Fruit fly (Drosophila melanogaster) whole organism, embryonic: ENCODE data around the gene Mst98Cb.
A peak's percentile ranks its signal among the peaks of the same experiment; 100 is the strongest.

ENCODE experiments used
- CG10462 ChIP-seq: fragments of 200-800 bp; sonication (Bioruptor generic); optimal IDR thresholded peaks from 2 replicates; lab custom pipeline; 2016; ENCODE audit warnings: missing biosample characterization, missing genetic modification characterization
- CG10979 ChIP-seq: fragments of 200-800 bp; sonication (Bioruptor generic); optimal IDR thresholded peaks from 2 replicates; lab custom pipeline; 2018; ENCODE audit warnings: missing biosample characterization, mild to moderate bottlenecking, missing genetic modification characterization, moderate library complexity
- CG11456 ChIP-seq: fragments of 200-800 bp; sonication (Bioruptor generic); IDR thresholded peaks from 3 replicates; pipeline ENCODE4 v1.3.6; 2022; ENCODE audit warnings: missing biosample characterization, missing genetic modification characterization
- CG12104 ChIP-seq: fragments of 200-800 bp; sonication (Bioruptor generic); optimal IDR thresholded peaks from 3 replicates; lab custom pipeline; 2016; ENCODE audit warnings: missing biosample characterization, missing genetic modification characterization
- CG14965 ChIP-seq: fragments of 200-800 bp; sonication (Bioruptor generic); optimal IDR thresholded peaks from 2 replicates; lab custom pipeline; 2016; ENCODE audit warnings: missing biosample characterization, missing genetic modification characterization, borderline replicate concordance
- CG15073 ChIP-seq: fragments of 200-800 bp; sonication (Bioruptor generic); optimal IDR thresholded peaks from 2 replicates; lab custom pipeline; 2016; ENCODE audit warnings: missing biosample characterization, missing genetic modification characterization
- CG15601 ChIP-seq: fragments of 200-800 bp; sonication (Bioruptor generic); optimal IDR thresholded peaks from 3 replicates; lab custom pipeline; 2019; ENCODE audit warnings: missing biosample characterization, mild to moderate bottlenecking, missing genetic modification characterization, moderate library complexity
- CG1602 ChIP-seq: fragments of 200-800 bp; sonication (Bioruptor generic); optimal IDR thresholded peaks from 3 replicates; lab custom pipeline; 2016; ENCODE audit warnings: missing biosample characterization, missing genetic modification characterization
- CG16863 ChIP-seq: fragments of 200-800 bp; sonication (Bioruptor generic); optimal IDR thresholded peaks from 3 replicates; lab custom pipeline; 2016; ENCODE audit warnings: missing biosample characterization, missing genetic modification characterization
- CG17186 ChIP-seq: fragments of 200-800 bp; sonication (Bioruptor generic); optimal IDR thresholded peaks from 3 replicates; lab custom pipeline; 2017; ENCODE audit warnings: missing biosample characterization, missing genetic modification reagents, missing genetic modification characterization
- CG2889 ChIP-seq: fragments of 200-800 bp; sonication (Bioruptor generic); IDR thresholded peaks from 3 replicates; pipeline ENCODE4 v1.3.6; 2022; ENCODE audit warnings: missing biosample characterization, missing genetic modification characterization
- CG3065 ChIP-seq: fragments of 200-800 bp; sonication (Bioruptor generic); optimal IDR thresholded peaks from 2 replicates; lab custom pipeline; 2016; ENCODE audit warnings: missing biosample characterization, missing genetic modification characterization
- CG4360 ChIP-seq: fragments of 200-800 bp; sonication (Bioruptor generic); IDR thresholded peaks from 2 replicates; pipeline ENCODE4 v1.3.6; 2022; ENCODE audit warnings: missing biosample characterization, missing genetic modification characterization
- CG7839 ChIP-seq: fragments of 200-800 bp; sonication (Bioruptor generic); optimal IDR thresholded peaks from 3 replicates; lab custom pipeline; 2018; ENCODE audit warnings: missing biosample characterization, mild to moderate bottlenecking, missing genetic modification characterization, moderate library complexity
- CG9727 ChIP-seq: fragments of 200-800 bp; sonication (Bioruptor generic); optimal IDR thresholded peaks from 3 replicates; lab custom pipeline; 2017; ENCODE audit warnings: missing biosample characterization, mild to moderate bottlenecking, missing genetic modification characterization
- CG9817 ChIP-seq: fragments of 200-800 bp; sonication (Bioruptor generic); optimal IDR thresholded peaks from 2 replicates; lab custom pipeline; 2018; ENCODE audit warnings: missing biosample characterization, mild to moderate bottlenecking, missing genetic modification characterization, moderate library complexity
- CG9876 ChIP-seq: fragments of 200-800 bp; sonication (Bioruptor generic); optimal IDR thresholded peaks from 2 replicates; lab custom pipeline; 2016; ENCODE audit warnings: missing biosample characterization, missing genetic modification characterization
- CHES-1-like ChIP-seq: fragments of 200-800 bp; sonication (Bioruptor generic); optimal IDR thresholded peaks from 2 replicates; lab custom pipeline; 2016; ENCODE audit warnings: missing biosample characterization, missing genetic modification characterization
- CTCF ChIP-seq: fragments of 200-800 bp; sonication (Bioruptor generic); optimal IDR thresholded peaks from 2 replicates; lab custom pipeline; 2017; ENCODE audit warnings: missing biosample characterization, mild to moderate bottlenecking, missing genetic modification characterization, moderate library complexity
- CrebB ChIP-seq: fragments of 200-800 bp; sonication (Bioruptor generic); optimal IDR thresholded peaks from 3 replicates; lab custom pipeline; 2018; ENCODE audit warnings: missing biosample characterization, mild to moderate bottlenecking, missing genetic modification characterization
- Doc3 ChIP-seq: fragments of 200-800 bp; sonication (Bioruptor generic); IDR thresholded peaks from 3 replicates; pipeline ENCODE4 v1.3.6; 2022; ENCODE audit warnings: missing biosample characterization, missing genetic modification characterization; ENCODE audit not compliant: partially characterized antibody
- E2f1 ChIP-seq: fragments of 200-800 bp; sonication (Bioruptor generic); IDR thresholded peaks from 2 replicates; pipeline ENCODE4 v1.3.6; 2022; ENCODE audit warnings: missing biosample characterization, missing genetic modification characterization
- E2f2 ChIP-seq: fragments of 200-800 bp; sonication (Bioruptor generic); IDR thresholded peaks from 2 replicates; pipeline ENCODE4 v1.3.6; 2022; ENCODE audit warnings: missing biosample characterization, missing genetic modification characterization
- H15 ChIP-seq: fragments of 200-800 bp; sonication (Bioruptor generic); IDR thresholded peaks from 3 replicates; pipeline ENCODE4 v1.3.6; 2022; ENCODE audit warnings: missing biosample characterization, missing genetic modification characterization
- Hey ChIP-seq: fragments of 200-800 bp; sonication (Bioruptor generic); optimal IDR thresholded peaks from 3 replicates; lab custom pipeline; 2018; ENCODE audit warnings: missing biosample characterization, mild to moderate bottlenecking, missing genetic modification characterization
- Lpt ChIP-seq: fragments of >200 bp; optimal IDR thresholded peaks from 2 replicates; lab custom pipeline; 2018; ENCODE audit warnings: missing biosample characterization, missing genetic modification characterization
- Mad ChIP-seq: fragments of 200-800 bp; sonication (Bioruptor generic); optimal IDR thresholded peaks from 2 replicates; lab custom pipeline; 2016; ENCODE audit warnings: missing biosample characterization, missing genetic modification characterization
- Meics ChIP-seq: fragments of 200-800 bp; sonication (Bioruptor generic); optimal IDR thresholded peaks from 2 replicates; lab custom pipeline; 2017; ENCODE audit warnings: missing biosample characterization, mild to moderate bottlenecking, missing genetic modification characterization
- Myb ChIP-seq: fragments of 200-800 bp; sonication (Bioruptor generic); optimal IDR thresholded peaks from 2 replicates; lab custom pipeline; 2016; ENCODE audit warnings: missing biosample characterization, missing genetic modification characterization
- Side ChIP-seq: fragments of 200-800 bp; sonication (Bioruptor generic); optimal IDR thresholded peaks from 2 replicates; lab custom pipeline; 2016; ENCODE audit warnings: missing biosample characterization, missing genetic modification characterization
- Sin3A ChIP-seq: fragments of >200 bp; optimal IDR thresholded peaks from 2 replicates; lab custom pipeline; 2018
- Spps ChIP-seq: fragments of 200-800 bp; sonication (Bioruptor generic); optimal IDR thresholded peaks from 2 replicates; lab custom pipeline; 2018; ENCODE audit warnings: missing biosample characterization, mild to moderate bottlenecking, missing genetic modification characterization
- Sry-δ ChIP-seq: fragments of 200-800 bp; sonication (Bioruptor generic); optimal IDR thresholded peaks from 2 replicates; lab custom pipeline; 2016; ENCODE audit warnings: missing biosample characterization, missing genetic modification characterization
- TFAM ChIP-seq: fragments of 200-800 bp; sonication (Bioruptor generic); optimal IDR thresholded peaks from 2 replicates; lab custom pipeline; 2017; ENCODE audit warnings: missing biosample characterization, missing genetic modification characterization, inconsistent platforms
- bbx ChIP-seq: fragments of 200-800 bp; sonication (Bioruptor generic); IDR thresholded peaks from 2 replicates; pipeline ENCODE4 v1.3.6; 2022; ENCODE audit warnings: missing biosample characterization, missing genetic modification characterization; ENCODE audit not compliant: partially characterized antibody
- bigmax ChIP-seq: fragments of 200-800 bp; sonication (Bioruptor generic); optimal IDR thresholded peaks from 2 replicates; lab custom pipeline; 2018; ENCODE audit warnings: missing biosample characterization, mild to moderate bottlenecking, missing genetic modification characterization
- bsh ChIP-seq, 2 experiments: fragments of 200-800 bp; sonication (Bioruptor generic); optimal IDR thresholded peaks; 2 replicates each; lab custom pipeline; 2017 to 2018; ENCODE audit warnings: mild to moderate bottlenecking in 2 of 2, missing biosample characterization in 2 of 2, missing genetic modification characterization in 2 of 2, moderate library complexity in 1 of 2
- cg ChIP-seq: fragments of 200-800 bp; sonication (Bioruptor generic); optimal IDR thresholded peaks from 3 replicates; lab custom pipeline; 2019; ENCODE audit warnings: missing biosample characterization, mild to moderate bottlenecking, missing genetic modification characterization, moderate library complexity
- chn ChIP-seq: fragments of 200-800 bp; sonication (Bioruptor generic); optimal IDR thresholded peaks from 2 replicates; lab custom pipeline; 2016; ENCODE audit warnings: missing biosample characterization, missing genetic modification characterization
- gcm2 ChIP-seq: fragments of 200-800 bp; sonication (Bioruptor generic); optimal IDR thresholded peaks from 2 replicates; lab custom pipeline; 2016; ENCODE audit warnings: missing biosample characterization, missing genetic modification characterization
- gsb ChIP-seq: fragments of 200-800 bp; sonication (Bioruptor generic); IDR thresholded peaks from 2 replicates; pipeline ENCODE4 v1.3.6; 2022; ENCODE audit warnings: missing biosample characterization, missing genetic modification characterization
- her ChIP-seq: fragments of 200-800 bp; sonication (Bioruptor generic); optimal IDR thresholded peaks from 2 replicates; lab custom pipeline; 2016; ENCODE audit warnings: missing biosample characterization, missing genetic modification characterization
- lilli ChIP-seq: fragments of 200-800 bp; sonication (Bioruptor generic); optimal IDR thresholded peaks from 3 replicates; lab custom pipeline; 2016; ENCODE audit warnings: missing biosample characterization, missing genetic modification characterization
- mam ChIP-seq: fragments of 200-800 bp; sonication (Bioruptor generic); optimal IDR thresholded peaks from 3 replicates; lab custom pipeline; 2016; ENCODE audit warnings: missing biosample characterization, missing genetic modification characterization
- oc ChIP-seq: fragments of 200-800 bp; sonication (Bioruptor generic); optimal IDR thresholded peaks from 2 replicates; lab custom pipeline; 2018; ENCODE audit warnings: missing biosample characterization, mild to moderate bottlenecking, missing genetic modification characterization, moderate library complexity
- org-1 ChIP-seq: fragments of 200-800 bp; sonication (Bioruptor generic); optimal IDR thresholded peaks from 2 replicates; lab custom pipeline; 2017; ENCODE audit warnings: missing biosample characterization, missing genetic modification characterization
- pfk ChIP-seq: fragments of 200-800 bp; sonication (Bioruptor generic); optimal IDR thresholded peaks from 2 replicates; lab custom pipeline; 2018; ENCODE audit warnings: missing biosample characterization, mild to moderate bottlenecking, missing genetic modification characterization, moderate library complexity
- sens-2 ChIP-seq: fragments of 200-800 bp; sonication (Bioruptor generic); IDR thresholded peaks from 2 replicates; pipeline ENCODE4 v1.3.6; 2022; ENCODE audit warnings: missing biosample characterization, missing genetic modification characterization
- sima ChIP-seq: fragments of 200-800 bp; sonication (Bioruptor generic); optimal IDR thresholded peaks from 2 replicates; lab custom pipeline; 2016; ENCODE audit warnings: missing biosample characterization, missing genetic modification characterization
- vvl ChIP-seq: fragments of 200-800 bp; sonication (Bioruptor generic); IDR thresholded peaks from 2 replicates; pipeline ENCODE4 v1.3.6; 2022; ENCODE audit warnings: missing biosample characterization, missing genetic modification characterization
- z ChIP-seq: fragments of 200-800 bp; sonication (Bioruptor generic); IDR thresholded peaks from 3 replicates; pipeline ENCODE4 v1.3.6; 2022; ENCODE audit warnings: missing biosample characterization, missing genetic modification characterization

Mst98Cb gene

dm6 chr3R:28328780-28329546 lies 36.4 kb downstream of the Mst98Cb start (continued):
- TF ChIP-seq CG14965 (GFP tag; lab: Kevin White, UChicago) (peak; percentile 65), lilli (peak; percentile 80), pfk (GFP tag; lab: Kevin White, UChicago) (peak; percentile 46), bbx (no peak), CHES-1-like (GFP tag; lab: Kevin White, UChicago) (peak; percentile 77), CG3065 (GFP tag; lab: Kevin White, UChicago) (no peak), CrebB (peak; percentile 67), E2f2 (peak; percentile 42), CG16863 (GFP tag; lab: Kevin White, UChicago) (peak; percentile 69), her (peak; percentile 32), Meics (GFP tag; lab: Kevin White, UChicago) (peak; percentile 83), CTCF (no peak), CG1602 (GFP tag; lab: Kevin White, UChicago) (peak; percentile 49), bsh (GFP tag; optimal IDR thresholded peaks at IDR 0.05; lab: Kevin White, UChicago) (peak; percentile 30 to 80), bigmax (GFP tag; lab: Kevin White, UChicago) (peak; percentile 16), vvl (GFP tag; lab: Robert Waterston, UW) (peak; percentile 48), TFAM (no peak), Sry-δ (GFP tag; lab: Kevin White, UChicago) (peak; percentile 52), CG15601 (tag; lab: Kevin White, UChicago) (peak; percentile 75), E2f1 (GFP tag; lab: Robert Waterston, UW) (peak; percentile 56), CG11456 (GFP tag; lab: Robert Waterston, UW) (peak; percentile 71; the same call in 2 of the 3 replicates), sens-2 (GFP tag; lab: Robert Waterston, UW) (peak; percentile 39), CG4360 (peak; percentile 71), Spps (tag; lab: Kevin White, UChicago) (peak; percentile 36), mam (GFP tag; lab: Kevin White, UChicago) (peak; percentile 82), sima (GFP tag; lab: Kevin White, UChicago) (peak; percentile 51), Lpt (GFP tag; lab: Kevin White, UChicago) (no peak), Side (GFP tag; lab: Kevin White, UChicago) (peak; percentile 50), oc (tag; lab: Kevin White, UChicago) (peak; percentile 85), Doc3 (GFP tag; lab: Robert Waterston, UW) (no peak), Sin3A (lab: Kevin White, UChicago) (no peak), CG10462 (GFP tag; lab: Kevin White, UChicago) (peak; percentile 66), CG15073 (GFP tag; lab: Kevin White, UChicago) (peak; percentile 32), CG9727 (GFP tag; lab: Kevin White, UChicago) (peak; percentile 89), CG9876 (GFP tag; lab: Kevin White, UChicago) (peak; percentile 50), H15 (GFP tag; lab: Robert Waterston, UW) (peak; percentile 40), gsb (GFP tag; lab: Robert Waterston, UW) (peak; percentile 50), Hey (tag; lab: Kevin White, UChicago) (peak; percentile 33), CG7839 (tag; lab: Kevin White, UChicago) (peak; percentile 64), CG12104 (GFP tag; lab: Kevin White, UChicago) (peak; percentile 64), CG10979 (peak; percentile 52), z (GFP tag; lab: Robert Waterston, UW) (0 out of 3 replicates have a peak, but pooled peaks have one; percentile 62), gcm2 (peak; percentile 28), chn (GFP tag; lab: Kevin White, UChicago) (no peak), Myb (GFP tag; lab: Kevin White, UChicago) (peak; percentile 25), CG9817 (tag; lab: Kevin White, UChicago) (peak; percentile 57), Mad (GFP tag; lab: Kevin White, UChicago) (peak; percentile 57), org-1 (GFP tag; lab: Kevin White, UChicago) (peak; percentile 74), cg (GFP tag; lab: Kevin White, UChicago) (peak; percentile 1), CG17186 (GFP tag; lab: Kevin White, UChicago) (peak; percentile 21), CG2889 (peak; percentile 64; the same call in 2 of the 3 replicates)
